Worm (Caenorhabditis elegans) whole organism, L3 larva: ENCODE measurements around the gene gldi-7.

Experiments
- nhr-237 ChIP-seq: fragments of 150-350 bp; optimal IDR thresholded peaks from 2 replicates; lab custom pipeline; 2014; ENCODE audit warnings: missing biosample characterization, missing genetic modification characterization
- unc-62 ChIP-seq: fragments of 150-350 bp; sonication (generic microtip); optimal IDR thresholded peaks from 4 replicates; lab custom pipeline; 2014; ENCODE audit warnings: missing biosample characterization, missing genetic modification reagents, missing genetic modification characterization

ce11 chrII:8520625-8521024 is 10.4 kb downstream of the gldi-7 start, which contains the start of gene cht-2:
- TF ChIP-seq nhr-237 (tag; lab: Kevin White, UChicago) = no peak
- no peak for TF ChIP-seq unc-62 (GFP tag; lab: Kevin White, UChicago)
